Worm (Caenorhabditis elegans) whole organism, L4 larva: ENCODE results near the gene srg-65.

Experiments used
- F10B5.3 ChIP-seq: sonication (generic microtip); optimal IDR thresholded peaks from 2 replicates; lab custom pipeline; 2016; ENCODE audit warnings: mild to moderate bottlenecking, missing genetic modification characterization, missing compliant biosample characterization
- F37D6.2 ChIP-seq: sonication (generic microtip); optimal IDR thresholded peaks from 2 replicates; lab custom pipeline; 2016; ENCODE audit warnings: mild to moderate bottlenecking, missing genetic modification characterization, missing compliant biosample characterization
- F49E8.2 ChIP-seq: sonication (generic microtip); optimal IDR thresholded peaks from 2 replicates; lab custom pipeline; 2016; ENCODE audit warnings: missing compliant biosample characterization, mild to moderate bottlenecking, missing genetic modification characterization, borderline replicate concordance
- T26A8.4 ChIP-seq: fragments of 200-800 bp; sonication (Bioruptor generic); IDR thresholded peaks from 2 replicates; pipeline ENCODE4 v1.3.6; 2022; ENCODE audit warnings: missing genetic modification characterization, missing compliant biosample characterization
- Y105C5A.15 ChIP-seq: fragments of 200-800 bp; sonication (Bioruptor generic); IDR thresholded peaks from 2 replicates; pipeline ENCODE4 v1.3.6; 2022; ENCODE audit warnings: missing genetic modification characterization, missing compliant biosample characterization
- Y48G9A.11 ChIP-seq: fragments of 200-800 bp; sonication (Bioruptor generic); IDR thresholded peaks from 2 replicates; pipeline ENCODE4 v1.3.6; 2022; ENCODE audit warnings: missing genetic modification reagents, missing genetic modification characterization, missing compliant biosample characterization
- ZK546.5 ChIP-seq, 2 experiments: sonication (generic microtip); optimal IDR thresholded peaks; 2 replicates each; lab custom pipeline; 2017; ENCODE audit warnings: missing biosample characterization in 2 of 2, missing genetic modification characterization in 2 of 2
- arid-1 ChIP-seq: fragments of 200-800 bp; sonication (Bioruptor generic); conservative IDR thresholded peaks from 2 replicates; pipeline ENCODE4 v1.3.6; 2022; ENCODE audit warnings: missing genetic modification reagents, missing genetic modification characterization, missing compliant biosample characterization
- ceh-20 ChIP-seq: fragments of 200-800 bp; sonication (Bioruptor generic); IDR thresholded peaks from 2 replicates; pipeline ENCODE4 v1.3.6; 2022; ENCODE audit warnings: missing genetic modification reagents, missing genetic modification characterization, missing compliant biosample characterization
- ceh-28 ChIP-seq: fragments of 150-350 bp; optimal IDR thresholded peaks from 2 replicates; lab custom pipeline; 2014; ENCODE audit warnings: missing biosample characterization, missing genetic modification reagents, missing genetic modification characterization
- ceh-44 ChIP-seq: fragments of 200-800 bp; sonication (Bioruptor generic); IDR thresholded peaks from 2 replicates; pipeline ENCODE4 v1.3.6; 2022; ENCODE audit warnings: missing genetic modification reagents, missing genetic modification characterization, missing compliant biosample characterization
- ceh-62 ChIP-seq: sonication (generic microtip); optimal IDR thresholded peaks from 2 replicates; lab custom pipeline; 2017; ENCODE audit warnings: missing biosample characterization, missing genetic modification characterization
- cey-2 ChIP-seq: sonication (generic microtip); optimal IDR thresholded peaks from 3 replicates; lab custom pipeline; 2017; ENCODE audit warnings: missing genetic modification characterization, mild to moderate bottlenecking, missing compliant biosample characterization, antibody characterized with exemption, borderline replicate concordance; ENCODE audit not compliant: insufficient read depth
- daf-16 ChIP-seq, 3 experiments: sonication (generic microtip); optimal IDR thresholded peaks; 2 replicates each; lab custom pipeline; 2016 to 2017; ENCODE audit warnings: missing genetic modification characterization in 3 of 3, missing genetic modification reagents in 3 of 3, mild to moderate bottlenecking in 2 of 3, missing compliant biosample characterization in 2 of 3, missing biosample characterization in 1 of 3, moderate library complexity in 1 of 3
- dmd-9 ChIP-seq: fragments of 200-800 bp; sonication (Bioruptor generic); IDR thresholded peaks from 2 replicates; pipeline ENCODE4 v1.3.6; 2022; ENCODE audit warnings: missing genetic modification reagents, missing genetic modification characterization, missing compliant biosample characterization
- dve-1 ChIP-seq: sonication (generic microtip); optimal IDR thresholded peaks from 2 replicates; lab custom pipeline; 2017; ENCODE audit warnings: antibody characterized with exemption, mild to moderate bottlenecking, missing genetic modification characterization, missing compliant biosample characterization; ENCODE audit not compliant: insufficient read depth
- egl-43 ChIP-seq: fragments of 200-800 bp; sonication (Bioruptor generic); IDR thresholded peaks from 2 replicates; pipeline ENCODE4 v1.3.6; 2022; ENCODE audit warnings: missing genetic modification reagents, missing genetic modification characterization, missing compliant biosample characterization
- fkh-10 ChIP-seq: fragments of 150-350 bp; optimal IDR thresholded peaks from 2 replicates; lab custom pipeline; 2014; ENCODE audit warnings: missing biosample characterization, missing genetic modification reagents, missing genetic modification characterization
- gei-8 ChIP-seq: fragments of 200-800 bp; sonication (Bioruptor generic); optimal IDR thresholded peaks from 2 replicates; lab custom pipeline; 2018; ENCODE audit warnings: mild to moderate bottlenecking, missing genetic modification characterization, missing compliant biosample characterization
- hlh-11 ChIP-seq: fragments of 200-800 bp; sonication (Bioruptor generic); optimal IDR thresholded peaks from 2 replicates; lab custom pipeline; 2018; ENCODE audit warnings: mild to moderate bottlenecking, missing genetic modification characterization, missing compliant biosample characterization
- hlh-30 ChIP-seq: sonication (generic microtip); optimal IDR thresholded peaks from 2 replicates; lab custom pipeline; 2017; ENCODE audit warnings: antibody characterized with exemption, mild to moderate bottlenecking, missing genetic modification characterization, missing compliant biosample characterization; ENCODE audit not compliant: insufficient read depth
- hmg-1.1 ChIP-seq: fragments of 200-800 bp; sonication (Bioruptor generic); IDR thresholded peaks from 2 replicates; pipeline ENCODE4 v1.3.6; 2022; ENCODE audit warnings: missing genetic modification reagents, missing genetic modification characterization, missing compliant biosample characterization
- lin-13 ChIP-seq: fragments of 150-350 bp; optimal IDR thresholded peaks from 2 replicates; lab custom pipeline; 2014; ENCODE audit warnings: missing biosample characterization, missing genetic modification reagents, missing genetic modification characterization
- lin-38 ChIP-seq: fragments of 200-800 bp; sonication (Bioruptor generic); IDR thresholded peaks from 2 replicates; pipeline ENCODE4 v1.3.6; 2022; ENCODE audit warnings: missing genetic modification reagents, missing genetic modification characterization, missing compliant biosample characterization
- lir-3 ChIP-seq: sonication (generic microtip); optimal IDR thresholded peaks from 2 replicates; lab custom pipeline; 2016; ENCODE audit warnings: mild to moderate bottlenecking, missing genetic modification characterization, missing compliant biosample characterization
- lsy-2 ChIP-seq, 2 experiments: fragments of 150-350 bp in 1 of 2; sonication (generic microtip) in 1 of 2; optimal IDR thresholded peaks; 2 replicates each; lab custom pipeline; 2014 to 2017; ENCODE audit warnings: missing biosample characterization in 2 of 2, missing genetic modification characterization in 2 of 2
- madf-9 ChIP-seq: fragments of 200-800 bp; sonication (Bioruptor generic); conservative IDR thresholded peaks from 2 replicates; pipeline ENCODE4 v1.3.6; 2022; ENCODE audit warnings: missing genetic modification reagents, missing genetic modification characterization, missing compliant biosample characterization
- mdt-29 ChIP-seq: fragments of 200-800 bp; sonication (Bioruptor generic); IDR thresholded peaks from 2 replicates; pipeline ENCODE4 v1.3.6; 2022; ENCODE audit warnings: missing genetic modification reagents, missing genetic modification characterization, missing compliant biosample characterization
- mep-1 ChIP-seq: fragments of 150-350 bp; sonication (generic microtip); optimal IDR thresholded peaks from 3 replicates; lab custom pipeline; 2014; ENCODE audit warnings: missing biosample characterization, missing genetic modification characterization
- nhr-102 ChIP-seq: sonication (generic microtip); optimal IDR thresholded peaks from 2 replicates; lab custom pipeline; 2016; ENCODE audit warnings: mild to moderate bottlenecking, missing genetic modification characterization, moderate library complexity, missing compliant biosample characterization
- nhr-11 ChIP-seq: fragments of 150-350 bp; optimal IDR thresholded peaks from 2 replicates; lab custom pipeline; 2014; ENCODE audit warnings: missing biosample characterization, missing genetic modification characterization
- nhr-237 ChIP-seq: sonication (generic microtip); optimal IDR thresholded peaks from 2 replicates; lab custom pipeline; 2017; ENCODE audit warnings: missing biosample characterization, missing genetic modification characterization
- nhr-25 ChIP-seq: sonication (generic microtip); optimal IDR thresholded peaks from 2 replicates; lab custom pipeline; 2017; ENCODE audit warnings: missing genetic modification characterization, mild to moderate bottlenecking, missing compliant biosample characterization, antibody characterized with exemption, moderate library complexity, borderline replicate concordance; ENCODE audit not compliant: insufficient read depth
- nhr-42 ChIP-seq: fragments of 200-800 bp; sonication (Bioruptor generic); IDR thresholded peaks from 2 replicates; pipeline ENCODE4 v1.3.6; 2022; ENCODE audit warnings: missing genetic modification characterization, missing compliant biosample characterization
- nhr-77 ChIP-seq: fragments of 150-350 bp; optimal IDR thresholded peaks from 2 replicates; lab custom pipeline; 2014; ENCODE audit warnings: missing biosample characterization, missing genetic modification characterization
- pha-4 ChIP-seq, 2 experiments: fragments of 150-350 bp in 1 of 2; fragments of 200-800 bp in 1 of 2; sonication (Bioruptor generic) in 1 of 2; IDR thresholded peaks in 1 of 2; optimal IDR thresholded peaks in 1 of 2; 2 replicates each; pipeline versions ENCODE4 v1.3.6 to Lab custom; 2014 to 2022; ENCODE audit warnings: missing genetic modification characterization in 2 of 2, missing genetic modification reagents in 2 of 2, missing biosample characterization in 1 of 2, missing compliant biosample characterization in 1 of 2
- php-3 ChIP-seq: fragments of 200-800 bp; sonication (Bioruptor generic); IDR thresholded peaks from 2 replicates; pipeline ENCODE4 v1.3.6; 2022; ENCODE audit warnings: missing genetic modification reagents, missing genetic modification characterization, missing compliant biosample characterization
- snpc-1.2 ChIP-seq: fragments of 200-800 bp; sonication (Bioruptor generic); IDR thresholded peaks from 2 replicates; pipeline ENCODE4 v1.3.6; 2022; ENCODE audit warnings: missing genetic modification reagents, missing genetic modification characterization, missing compliant biosample characterization
- snpc-4 ChIP-seq: fragments of 150-350 bp; optimal IDR thresholded peaks from 2 replicates; lab custom pipeline; 2014; ENCODE audit warnings: missing biosample characterization, missing genetic modification characterization
- spr-3 ChIP-seq: fragments of 200-800 bp; sonication (Bioruptor generic); optimal IDR thresholded peaks from 2 replicates; lab custom pipeline; 2018; ENCODE audit warnings: mild to moderate bottlenecking, missing genetic modification characterization, missing compliant biosample characterization
- unc-62 ChIP-seq, 3 experiments: fragments of 150-350 bp in 1 of 3; sonication (generic microtip); optimal IDR thresholded peaks in 2 of 3; peaks in 1 of 3; 1 replicate in 1 of 3; 2 replicates in 2 of 3; lab custom pipeline; 2014 to 2017; ENCODE audit warnings: missing biosample characterization in 3 of 3, missing genetic modification characterization in 3 of 3, missing genetic modification reagents in 3 of 3, missing genotype in 1 of 3
- vab-7 ChIP-seq: fragments of 200-800 bp; sonication (Bioruptor generic); IDR thresholded peaks from 2 replicates; pipeline ENCODE4 v1.3.6; 2022; ENCODE audit warnings: missing genetic modification reagents, missing genetic modification characterization, missing compliant biosample characterization
- zfp-2 ChIP-seq: sonication (generic microtip); optimal IDR thresholded peaks from 2 replicates; lab custom pipeline; 2016; ENCODE audit warnings: mild to moderate bottlenecking, missing genetic modification characterization, missing compliant biosample characterization
- zfp-3 ChIP-seq: fragments of 200-800 bp; sonication (Bioruptor generic); conservative IDR thresholded peaks from 2 replicates; pipeline ENCODE4 v1.3.6; 2022; ENCODE audit warnings: missing genetic modification reagents, missing genetic modification characterization, missing compliant biosample characterization
- zip-2 ChIP-seq: fragments of 150-350 bp; optimal IDR thresholded peaks from 2 replicates; lab custom pipeline; 2014; ENCODE audit warnings: missing biosample characterization, missing genetic modification characterization
- ztf-7 ChIP-seq: fragments of 150-350 bp; optimal IDR thresholded peaks from 2 replicates; lab custom pipeline; 2014; ENCODE audit warnings: missing biosample characterization, missing genetic modification characterization

srg-65 gene

ce11 chrV:5504807-5505442 is 20.2 kb upstream of the srg-65 start, which contains the start of the genes dnj-19 and nhr-47:
TSS of gene dnj-19 (minus strand) at chrV:5504857.
TSS of gene nhr-47 (plus strand) at chrV:5505253.
- no peak for TF ChIP-seq nhr-237 (tag; lab: Kevin White, UChicago)
- peak; percentile 75 for TF ChIP-seq F10B5.3 (tag; lab: Kevin White, UChicago)
- TF ChIP-seq nhr-11 (tag; lab: Kevin White, UChicago): peak; percentile 83
- peak; percentile 59 for TF ChIP-seq fkh-10
- peak; percentile 92 for TF ChIP-seq mep-1
- peak; percentile 81 for TF ChIP-seq ztf-7 (tag; lab: Kevin White, UChicago)
- TF ChIP-seq lsy-2 (tag; optimal IDR thresholded peaks at IDR 0.05; lab: Kevin White, UChicago): peak; percentile 54 to 92
- TF ChIP-seq lir-3: peak; percentile 3
- TF ChIP-seq ceh-44 (GFP tag; lab: Robert Waterston, UW): no peak
- TF ChIP-seq F37D6.2: peak; percentile 91
- peak; percentile 91 for TF ChIP-seq egl-43 (GFP tag; lab: Robert Waterston, UW)
- TF ChIP-seq madf-9 (GFP tag; lab: Robert Waterston, UW): peak; percentile 65
- TF ChIP-seq snpc-4 (tag; lab: Kevin White, UChicago): no peak
- peak; percentile 96 for TF ChIP-seq dve-1 (tag; lab: Kevin White, UChicago)
- peak; percentile 95 for TF ChIP-seq nhr-102 (tag; lab: Kevin White, UChicago)
- peak; percentile 63 for TF ChIP-seq vab-7 (GFP tag; lab: Robert Waterston, UW)
- peak; percentile 56 for TF ChIP-seq zip-2 (tag; lab: Kevin White, UChicago)
- TF ChIP-seq php-3 (GFP tag; lab: Robert Waterston, UW): peak; percentile 71; the same call in 1 of the 2 replicates
- peak; percentile 76 for TF ChIP-seq nhr-77 (tag; lab: Kevin White, UChicago)
- peak; percentile 75 for TF ChIP-seq mdt-29 (GFP tag; lab: Robert Waterston, UW)
- peak; percentile 91 for TF ChIP-seq nhr-42 (GFP tag; lab: Robert Waterston, UW)
- peak; percentile 40 for TF ChIP-seq gei-8
- TF ChIP-seq hlh-30 (tag; lab: Kevin White, UChicago): peak; percentile 83
- no peak for TF ChIP-seq ceh-28 (tag; lab: Kevin White, UChicago)
- peak; percentile 50; the same call in 1 of the 2 replicates for TF ChIP-seq snpc-1.2
- TF ChIP-seq cey-2 (tag; lab: Kevin White, UChicago): no peak
- TF ChIP-seq nhr-25 (tag; lab: Kevin White, UChicago): peak; percentile 76
- no peak for TF ChIP-seq ZK546.5 (tag; optimal IDR thresholded peaks at IDR 0.05; lab: Kevin White, UChicago)
- TF ChIP-seq arid-1 (GFP tag; lab: Robert Waterston, UW): peak; percentile 81
- peak in 1 of 2 experiments; percentile 98 for TF ChIP-seq unc-62 (GFP tag; optimal IDR thresholded peaks at IDR 0.05 in 1 of 2; lab: Kevin White, UChicago)
- TF ChIP-seq unc-62 (tag; optimal IDR thresholded peaks at IDR 0.05; lab: Kevin White, UChicago): no peak
- TF ChIP-seq lin-38: peak; percentile 91
- TF ChIP-seq daf-16 (GFP tag; optimal IDR thresholded peaks at IDR 0.05; lab: Kevin White, UChicago): peak in 1 of 2 experiments; percentile 66
- peak; percentile 73 for TF ChIP-seq daf-16 (tag; optimal IDR thresholded peaks at IDR 0.05; lab: Kevin White, UChicago)
- TF ChIP-seq hmg-1.1 (GFP tag; lab: Robert Waterston, UW): peak; percentile 95
- TF ChIP-seq F49E8.2 (tag; lab: Kevin White, UChicago): peak; percentile 48
- 0 out of 2 replicates have a peak, but pooled peaks have one; percentile 58 for TF ChIP-seq dmd-9
- no peak for TF ChIP-seq ceh-62 (tag; lab: Kevin White, UChicago)
- peak; percentile 90 for TF ChIP-seq spr-3 (GFP tag; lab: Kevin White, UChicago)
- TF ChIP-seq pha-4 (GFP tag; IDR thresholded peaks at IDR 0.05; lab: Robert Waterston, UW): peak; percentile 84
- TF ChIP-seq pha-4 (tag; optimal IDR thresholded peaks at IDR 0.05; lab: Kevin White, UChicago): no peak
- TF ChIP-seq T26A8.4 (GFP tag; lab: Robert Waterston, UW): peak; percentile 96
- TF ChIP-seq zfp-3: peak; percentile 88
- peak; percentile 93 for TF ChIP-seq hlh-11 (tag; lab: Kevin White, UChicago)
- TF ChIP-seq Y105C5A.15: no peak
- peak; percentile 45; the same call in 1 of the 2 replicates for TF ChIP-seq Y48G9A.11 (GFP tag; lab: Robert Waterston, UW)
- TF ChIP-seq zfp-2: peak; percentile 18
- peak; percentile 89 for TF ChIP-seq lin-13 (GFP tag; lab: Kevin White, UChicago)
- TF ChIP-seq ceh-20 (GFP tag; lab: Robert Waterston, UW): peak; percentile 94
